Worm (Caenorhabditis elegans): ENCODE data around the gene fbxa-163.

Gene fbxa-163

DNA sequence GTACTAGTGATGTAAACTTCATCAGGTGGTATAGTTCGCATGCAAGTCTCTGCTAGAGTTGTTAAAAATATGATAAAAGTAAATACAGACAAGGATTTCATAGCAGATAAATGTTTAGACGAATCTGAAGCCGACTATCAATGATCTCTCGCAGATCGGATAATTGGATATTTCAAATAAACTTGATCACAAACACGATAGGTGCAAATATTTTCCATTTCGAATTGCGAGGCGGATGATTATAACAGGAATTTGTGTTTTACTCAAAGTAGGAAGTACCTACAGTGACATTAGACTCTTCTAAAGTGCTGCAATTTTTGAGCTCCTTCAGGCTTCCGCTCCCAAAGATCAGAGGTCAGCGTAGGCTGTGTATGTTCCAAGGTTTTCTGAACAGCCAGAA is 20.7 kb downstream of the fbxa-163 start, which contains the start of gene T07H3.7:
Gene T07H3.7, minus strand, starts transcription at position 101 of the 400 bp plus-strand sequence.
- TF ChIP-seq flt-1 (GFP tag; IDR thresholded peaks at IDR 0.05) (no peak), tab-1 (GFP tag; IDR thresholded peaks at IDR 0.05) (no peak), ztf-29 (GFP tag; IDR thresholded peaks at IDR 0.05) (no peak), T22C8.4 (GFP tag; IDR thresholded peaks at IDR 0.05) (no peak), med-1 (GFP tag; optimal IDR thresholded peaks at IDR 0.05; ENCODE audit: insufficient read depth) (no peak), ztf-23 (GFP tag; IDR thresholded peaks at IDR 0.05) (no peak), klf-2 (GFP tag; conservative IDR thresholded peaks at IDR 0.05) (no peak), cog-1 (tag; optimal IDR thresholded peaks at IDR 0.05) (no peak), ref-1 (GFP tag; conservative IDR thresholded peaks at IDR 0.05) (no peak)

DNA sequence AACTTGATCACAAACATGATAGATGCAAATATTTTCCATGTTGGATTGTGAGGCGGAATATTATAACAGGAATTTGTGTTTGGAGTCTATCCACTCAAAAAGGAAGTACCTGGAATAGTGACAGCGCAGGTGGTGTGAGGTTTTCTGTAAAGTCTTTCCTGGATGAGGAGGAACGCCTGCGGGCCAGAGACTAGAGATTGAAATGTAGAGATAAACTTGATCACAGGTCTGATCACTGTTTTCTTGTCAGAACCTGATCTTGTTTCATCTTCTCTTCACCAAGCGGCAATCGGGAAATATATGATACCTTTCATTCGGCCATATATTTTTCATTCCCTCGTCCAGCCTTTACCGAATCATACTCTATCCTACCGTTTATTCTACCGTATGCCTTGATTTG is 24.2 kb downstream of the fbxa-163 start, which contains the start of gene T07H3.8:
Gene T07H3.8, plus strand, starts transcription at position 301 of the 400 bp plus-strand sequence.
- no peak for TF ChIP-seq ref-1 (GFP tag; conservative IDR thresholded peaks at IDR 0.05)
- no peak for TF ChIP-seq klf-2 (GFP tag; conservative IDR thresholded peaks at IDR 0.05)
- TF ChIP-seq ztf-23 (GFP tag; IDR thresholded peaks at IDR 0.05) = no peak
- no peak for TF ChIP-seq med-1 (GFP tag; optimal IDR thresholded peaks at IDR 0.05; ENCODE audit: insufficient read depth)
- no peak for TF ChIP-seq tab-1 (GFP tag; IDR thresholded peaks at IDR 0.05)
- TF ChIP-seq T22C8.4 (GFP tag; IDR thresholded peaks at IDR 0.05) = no peak
- TF ChIP-seq flt-1 (GFP tag; IDR thresholded peaks at IDR 0.05) = no peak
- no peak for TF ChIP-seq ztf-29 (GFP tag; IDR thresholded peaks at IDR 0.05)
- TF ChIP-seq cog-1 (tag; optimal IDR thresholded peaks at IDR 0.05) = no peak

DNA sequence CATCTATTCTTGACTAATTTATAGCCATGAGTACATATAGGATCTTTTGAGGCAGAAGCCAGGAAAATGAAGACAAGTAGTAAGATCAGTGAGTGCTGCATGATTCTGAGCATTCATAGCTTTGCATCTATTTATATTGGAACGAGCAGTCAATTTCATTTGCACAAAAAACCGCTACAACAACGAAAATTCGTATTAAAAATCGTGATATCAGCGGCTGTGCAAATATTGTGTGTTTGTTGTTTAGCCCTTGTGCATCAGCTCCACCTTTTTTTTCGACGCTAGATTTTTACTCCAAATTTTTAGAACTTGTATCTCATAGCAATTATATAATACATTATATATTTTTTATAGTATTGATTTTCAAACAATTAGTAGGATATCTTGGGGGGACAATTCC is 26.4 kb downstream of the fbxa-163 start, which contains the start of gene clec-21:
Gene clec-21, minus strand, starts transcription at position 101 of the 400 bp plus-strand sequence.
- TF ChIP-seq flt-1 (GFP tag; IDR thresholded peaks at IDR 0.05) (no peak), ref-1 (GFP tag; conservative IDR thresholded peaks at IDR 0.05) (no peak), ztf-29 (GFP tag; IDR thresholded peaks at IDR 0.05) (no peak), T22C8.4 (GFP tag; IDR thresholded peaks at IDR 0.05) (no peak), med-1 (GFP tag; optimal IDR thresholded peaks at IDR 0.05; ENCODE audit: insufficient read depth) (no peak), cog-1 (tag; optimal IDR thresholded peaks at IDR 0.05) (no peak), ztf-23 (GFP tag; IDR thresholded peaks at IDR 0.05) (no peak), klf-2 (GFP tag; conservative IDR thresholded peaks at IDR 0.05) (no peak)

DNA sequence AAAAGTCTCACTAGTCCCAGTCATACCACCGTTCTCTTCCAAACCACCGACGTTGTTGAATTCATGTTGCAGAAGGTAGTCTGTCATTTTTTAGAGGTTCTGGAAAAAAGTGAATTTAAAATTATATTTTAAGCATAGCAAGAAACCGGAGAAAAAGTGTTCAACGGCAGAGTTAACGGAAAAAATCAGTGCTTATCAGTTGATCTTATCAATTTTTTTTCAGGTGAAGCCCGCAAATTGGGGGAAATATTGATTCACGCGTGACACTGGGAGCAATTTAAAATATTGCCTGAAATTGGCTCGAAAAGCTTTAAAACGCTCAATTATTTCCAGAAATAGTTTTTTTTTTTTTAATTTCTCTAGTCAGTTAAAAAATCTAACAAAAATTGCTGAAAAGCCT is 30.6 kb downstream of the fbxa-163 start, which contains the start of gene math-38:
Gene math-38, minus strand, starts transcription at position 101 of the 400 bp plus-strand sequence.
- TF ChIP-seq klf-2 (GFP tag; conservative IDR thresholded peaks at IDR 0.05) (no peak), ref-1 (GFP tag; conservative IDR thresholded peaks at IDR 0.05) (no peak), T22C8.4 (GFP tag; IDR thresholded peaks at IDR 0.05) (no peak), tab-1 (GFP tag; IDR thresholded peaks at IDR 0.05) (no peak), flt-1 (GFP tag; IDR thresholded peaks at IDR 0.05) (no peak)

DNA sequence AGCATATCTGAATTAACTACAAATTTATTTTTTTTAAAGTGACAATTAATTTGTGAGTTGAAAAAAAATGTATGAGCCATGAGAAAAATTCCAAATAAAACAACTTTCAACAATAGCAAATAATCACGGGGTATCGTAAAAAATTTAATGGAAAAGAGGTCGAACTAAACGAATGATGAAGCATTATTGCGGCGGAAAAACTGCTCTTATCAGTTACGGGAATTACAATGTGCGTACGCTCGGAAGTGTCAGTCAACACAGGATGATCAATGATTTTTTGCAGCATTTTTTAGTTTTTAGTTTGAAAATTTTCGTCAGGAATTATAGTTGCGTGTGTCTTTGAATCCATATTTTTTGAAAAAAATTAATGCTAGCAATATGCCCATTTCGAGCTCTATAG is 33.8 kb downstream of the fbxa-163 start:
- TF ChIP-seq ztf-23 (GFP tag; IDR thresholded peaks at IDR 0.05) (no peak), klf-2 (GFP tag; conservative IDR thresholded peaks at IDR 0.05) (no peak), tab-1 (GFP tag; IDR thresholded peaks at IDR 0.05) (no peak), flt-1 (GFP tag; IDR thresholded peaks at IDR 0.05) (no peak), med-1 (GFP tag; optimal IDR thresholded peaks at IDR 0.05; ENCODE audit: insufficient read depth) (no peak)

DNA sequence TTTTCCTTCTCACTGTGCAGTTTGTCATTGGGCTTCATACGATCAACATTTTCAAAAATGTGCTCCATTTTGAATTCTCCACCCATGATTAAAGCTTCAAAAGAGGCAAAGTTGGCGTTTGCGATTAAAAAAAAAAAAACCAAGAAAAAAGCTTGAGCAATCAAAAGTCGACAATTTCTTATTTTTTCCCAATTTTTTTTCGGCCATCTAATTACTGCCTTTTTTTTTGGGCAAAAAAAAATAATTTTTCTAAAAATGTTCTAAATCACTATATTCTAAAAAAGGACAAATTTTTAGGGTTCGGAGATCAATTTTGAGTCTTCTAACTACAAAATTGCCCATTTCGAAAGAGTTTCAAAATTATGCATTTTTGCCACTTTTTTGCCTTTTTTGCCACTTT is 34.5 kb downstream of the fbxa-163 start, which contains the start of gene K05F6.10:
Gene K05F6.10, minus strand, starts transcription at position 101 of the 400 bp plus-strand sequence.
- no peak for TF ChIP-seq cog-1 (tag; optimal IDR thresholded peaks at IDR 0.05)
- TF ChIP-seq ref-1 (GFP tag; conservative IDR thresholded peaks at IDR 0.05) = no peak
- TF ChIP-seq tab-1 (GFP tag; IDR thresholded peaks at IDR 0.05) = no peak
- no peak for TF ChIP-seq ztf-29 (GFP tag; IDR thresholded peaks at IDR 0.05)
- TF ChIP-seq T22C8.4 (GFP tag; IDR thresholded peaks at IDR 0.05) = no peak

DNA sequence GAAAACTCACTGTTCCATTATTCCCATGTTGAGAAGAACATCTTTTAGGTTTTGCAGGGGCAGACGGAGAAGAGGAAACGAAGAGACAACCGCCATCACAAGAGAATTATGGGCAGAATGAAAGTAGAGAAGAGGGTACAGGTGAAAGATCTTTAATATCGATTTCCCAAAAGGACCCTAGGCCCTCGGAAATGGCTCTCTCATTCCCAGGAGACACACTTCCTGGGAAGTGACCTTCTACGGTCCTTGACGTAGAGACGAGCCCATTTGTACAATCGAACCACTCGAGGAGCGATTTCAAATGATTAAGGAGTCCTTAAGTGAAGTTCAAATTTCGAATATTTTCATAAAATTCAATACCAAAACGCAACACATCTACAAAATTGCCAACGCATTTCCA is 39.5 kb downstream of the fbxa-163 start, which contains the start of gene fbxb-46:
Gene fbxb-46, minus strand, starts transcription at position 101 of the 400 bp plus-strand sequence.
- TF ChIP-seq tab-1 (GFP tag; IDR thresholded peaks at IDR 0.05) (no peak), cog-1 (tag; optimal IDR thresholded peaks at IDR 0.05) (no peak), T22C8.4 (GFP tag; IDR thresholded peaks at IDR 0.05) (no peak), klf-2 (GFP tag; conservative IDR thresholded peaks at IDR 0.05) (no peak), flt-1 (GFP tag; IDR thresholded peaks at IDR 0.05) (no peak), ztf-23 (GFP tag; IDR thresholded peaks at IDR 0.05) (no peak), ref-1 (GFP tag; conservative IDR thresholded peaks at IDR 0.05) (no peak), med-1 (GFP tag; optimal IDR thresholded peaks at IDR 0.05; ENCODE audit: insufficient read depth) (no peak), ztf-29 (GFP tag; IDR thresholded peaks at IDR 0.05) (no peak)

DNA sequence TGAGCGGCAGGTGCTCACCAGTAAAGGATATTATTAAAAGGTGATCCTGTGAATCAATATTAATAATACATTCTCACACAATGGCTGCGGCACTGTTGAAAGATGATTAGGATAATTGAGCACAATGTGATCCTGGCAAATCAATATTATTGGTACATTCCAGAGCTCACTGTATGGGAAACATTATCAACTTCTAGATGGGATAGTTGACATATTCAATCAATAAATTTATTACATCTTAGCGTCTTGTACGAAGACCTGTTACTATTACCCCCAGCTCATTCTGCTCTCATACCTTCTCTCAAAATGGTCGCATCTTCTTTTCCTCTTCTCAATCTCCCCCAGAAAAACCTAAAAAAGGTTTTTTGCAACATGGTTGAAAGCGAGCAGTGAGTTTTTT is 42.3 kb downstream of the fbxa-163 start, which contains the start of gene fbxb-49:
Gene fbxb-49, plus strand, starts transcription at position 301 of the 400 bp plus-strand sequence.
- TF ChIP-seq med-1 (GFP tag; optimal IDR thresholded peaks at IDR 0.05; ENCODE audit: insufficient read depth) (no peak), ztf-29 (GFP tag; IDR thresholded peaks at IDR 0.05) (no peak), flt-1 (GFP tag; IDR thresholded peaks at IDR 0.05) (no peak), cog-1 (tag; optimal IDR thresholded peaks at IDR 0.05) (no peak), ref-1 (GFP tag; conservative IDR thresholded peaks at IDR 0.05) (no peak), ztf-23 (GFP tag; IDR thresholded peaks at IDR 0.05) (no peak), klf-2 (GFP tag; conservative IDR thresholded peaks at IDR 0.05) (no peak), T22C8.4 (GFP tag; IDR thresholded peaks at IDR 0.05) (no peak), tab-1 (GFP tag; IDR thresholded peaks at IDR 0.05) (no peak)

DNA sequence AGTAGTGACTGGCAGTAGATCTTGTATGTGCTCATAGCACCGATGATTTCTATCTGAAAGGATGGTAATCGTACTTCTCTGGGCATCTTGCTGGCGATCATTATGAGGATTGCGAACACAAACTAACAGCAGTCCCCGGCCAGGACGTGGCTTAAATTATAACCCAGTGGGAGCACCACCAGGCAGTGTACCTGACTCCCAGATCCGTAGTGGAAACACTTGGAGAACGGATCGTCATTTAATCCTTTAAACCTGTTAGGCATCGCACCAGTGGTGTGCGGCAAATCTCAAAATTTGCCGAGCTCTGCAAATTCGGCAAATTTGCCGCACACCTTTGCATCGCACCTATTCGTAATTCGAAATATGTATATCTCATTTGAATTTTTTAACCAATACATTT is 42.9 kb downstream of the fbxa-163 start, which contains the start of gene K05F6.8:
Gene K05F6.8, minus strand, starts transcription at position 101 of the 400 bp plus-strand sequence.
- TF ChIP-seq flt-1 (GFP tag; IDR thresholded peaks at IDR 0.05) = no peak
- no peak for TF ChIP-seq med-1 (GFP tag; optimal IDR thresholded peaks at IDR 0.05; ENCODE audit: insufficient read depth)
- TF ChIP-seq ztf-29 (GFP tag; IDR thresholded peaks at IDR 0.05) = no peak
- no peak for TF ChIP-seq T22C8.4 (GFP tag; IDR thresholded peaks at IDR 0.05)

DNA sequence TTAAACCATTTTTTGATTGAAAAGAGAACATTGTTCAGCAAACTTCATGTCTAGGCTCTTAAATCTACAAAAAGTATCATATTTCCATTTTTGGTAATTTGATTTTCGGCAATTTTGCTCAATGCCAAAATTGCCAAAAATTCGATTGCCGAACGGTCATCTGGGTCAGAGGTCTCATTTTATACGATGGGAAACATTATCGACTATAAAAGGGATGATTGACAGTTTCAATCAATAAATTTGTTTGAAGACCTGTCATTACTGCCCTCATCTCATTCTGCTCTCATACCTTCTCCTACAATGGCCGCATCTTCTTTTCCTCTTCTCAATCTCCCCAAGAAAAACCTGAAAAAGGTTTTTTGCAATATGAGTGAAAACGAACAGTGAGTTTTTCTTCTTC is 48.7 kb downstream of the fbxa-163 start, which contains the start of gene K05F6.14:
Gene K05F6.14, plus strand, starts transcription at position 301 of the 400 bp plus-strand sequence.
- TF ChIP-seq ztf-23 (GFP tag; IDR thresholded peaks at IDR 0.05) = no peak

Measured in whole organism, midembryonic.